Fruit fly (Drosophila melanogaster) whole organism, embryonic: ENCODE results near the gene CG7653.

Experiments
- ATbp ChIP-seq: fragments of 200-800 bp; sonication (Bioruptor generic); optimal IDR thresholded peaks from 2 replicates; lab custom pipeline; 2017; ENCODE audit warnings: missing biosample characterization, mild to moderate bottlenecking, missing genetic modification characterization, missing genetic modification reagents
- B-H1 ChIP-seq: fragments of 200-800 bp; sonication (Bioruptor generic); IDR thresholded peaks from 3 replicates; pipeline ENCODE4 v1.3.6; 2022; ENCODE audit warnings: missing biosample characterization, missing genetic modification characterization
- CG14710 ChIP-seq: fragments of 200-800 bp; sonication (Bioruptor generic); optimal IDR thresholded peaks from 3 replicates; lab custom pipeline; 2019; ENCODE audit warnings: missing biosample characterization, mild to moderate bottlenecking, missing genetic modification characterization, moderate library complexity
- CG15514 ChIP-seq: fragments of 200-800 bp; sonication (Bioruptor generic); optimal IDR thresholded peaks from 3 replicates; lab custom pipeline; 2017; ENCODE audit warnings: missing biosample characterization, missing genetic modification characterization, mild to moderate bottlenecking, moderate library complexity, missing genetic modification reagents
- CG16815 ChIP-seq: fragments of 200-800 bp; sonication (Bioruptor generic); optimal IDR thresholded peaks from 3 replicates; lab custom pipeline; 2017; ENCODE audit warnings: missing biosample characterization, mild to moderate bottlenecking, missing genetic modification characterization
- CG17361 ChIP-seq: fragments of 200-800 bp; sonication (Bioruptor generic); IDR thresholded peaks from 3 replicates; pipeline ENCODE4 v1.3.6; 2022; ENCODE audit warnings: missing biosample characterization, missing genetic modification characterization
- CG30431 ChIP-seq: fragments of 200-800 bp; sonication (Bioruptor generic); optimal IDR thresholded peaks from 2 replicates; lab custom pipeline; 2017; ENCODE audit warnings: missing biosample characterization, missing genetic modification characterization
- CG31365 ChIP-seq: fragments of 200-800 bp; sonication (Bioruptor generic); optimal IDR thresholded peaks from 2 replicates; lab custom pipeline; 2018; ENCODE audit warnings: missing biosample characterization, mild to moderate bottlenecking, missing genetic modification characterization
- CG31441 ChIP-seq: fragments of 200-800 bp; sonication (Bioruptor generic); IDR thresholded peaks from 2 replicates; pipeline ENCODE4 v1.3.6; 2022; ENCODE audit warnings: missing biosample characterization, missing genetic modification characterization
- CG43689 ChIP-seq: fragments of 200-800 bp; sonication (Bioruptor generic); IDR thresholded peaks from 2 replicates; pipeline ENCODE4 v1.3.6; 2022; ENCODE audit warnings: missing biosample characterization, missing genetic modification characterization
- CG4617 ChIP-seq: fragments of 200-800 bp; sonication (Bioruptor generic); optimal IDR thresholded peaks from 3 replicates; lab custom pipeline; 2016; ENCODE audit warnings: missing biosample characterization, missing genetic modification characterization, borderline replicate concordance
- CG5180 ChIP-seq: fragments of 200-800 bp; sonication (Bioruptor generic); optimal IDR thresholded peaks from 3 replicates; lab custom pipeline; 2017; ENCODE audit warnings: missing biosample characterization, missing genetic modification characterization, mild to moderate bottlenecking, moderate library complexity, missing genetic modification reagents
- CG7839 ChIP-seq: fragments of 200-800 bp; sonication (Bioruptor generic); optimal IDR thresholded peaks from 3 replicates; lab custom pipeline; 2018; ENCODE audit warnings: missing biosample characterization, mild to moderate bottlenecking, missing genetic modification characterization, moderate library complexity
- CG9609 ChIP-seq: fragments of 200-800 bp; sonication (Bioruptor generic); optimal IDR thresholded peaks from 3 replicates; lab custom pipeline; 2016; ENCODE audit warnings: missing biosample characterization, missing genetic modification characterization
- Dad ChIP-seq: fragments of 200-800 bp; sonication (Bioruptor generic); optimal IDR thresholded peaks from 3 replicates; lab custom pipeline; 2016; ENCODE audit warnings: missing biosample characterization, missing genetic modification characterization
- Dbx ChIP-seq: fragments of 200-800 bp; sonication (Bioruptor generic); IDR thresholded peaks from 3 replicates; pipeline ENCODE4 v1.3.6; 2022; ENCODE audit warnings: missing biosample characterization, missing genetic modification characterization
- Deaf1 ChIP-seq: fragments of 200-800 bp; optimal IDR thresholded peaks from 3 replicates; lab custom pipeline; 2019; ENCODE audit warnings: missing biosample characterization, mild to moderate bottlenecking, missing genetic modification characterization, moderate library complexity
- Dip2 ChIP-seq: fragments of 200-800 bp; sonication (Bioruptor generic); IDR thresholded peaks from 2 replicates; pipeline ENCODE4 v1.3.6; 2022; ENCODE audit warnings: missing biosample characterization, missing genetic modification characterization
- Gug ChIP-seq: fragments of 200-800 bp; sonication (Bioruptor generic); IDR thresholded peaks from 4 replicates; pipeline ENCODE4 v1.3.6; 2022; ENCODE audit warnings: missing biosample characterization, missing genetic modification characterization
- Hand ChIP-seq: fragments of 200-800 bp; sonication (Bioruptor generic); optimal IDR thresholded peaks from 2 replicates; lab custom pipeline; 2017; ENCODE audit warnings: mild to moderate bottlenecking, missing biosample characterization, missing genetic modification reagents, missing genetic modification characterization
- Hey ChIP-seq: fragments of 200-800 bp; sonication (Bioruptor generic); optimal IDR thresholded peaks from 3 replicates; lab custom pipeline; 2018; ENCODE audit warnings: missing biosample characterization, mild to moderate bottlenecking, missing genetic modification characterization
- NfI ChIP-seq: fragments of 200-800 bp; sonication (Bioruptor generic); optimal IDR thresholded peaks from 3 replicates; lab custom pipeline; 2018; ENCODE audit warnings: missing biosample characterization, mild to moderate bottlenecking, missing genetic modification characterization, moderate library complexity
- Opbp ChIP-seq: fragments of 200-800 bp; sonication (Bioruptor generic); IDR thresholded peaks from 3 replicates; pipeline ENCODE4 v1.3.6; 2022; ENCODE audit warnings: missing biosample characterization, missing genetic modification characterization; ENCODE audit not compliant: partially characterized antibody
- Optix ChIP-seq: fragments of 200-800 bp; sonication (Bioruptor generic); IDR thresholded peaks from 3 replicates; pipeline ENCODE4 v1.3.6; 2022; ENCODE audit warnings: missing biosample characterization, missing genetic modification characterization
- PHDP ChIP-seq: fragments of 200-800 bp; sonication (Bioruptor generic); optimal IDR thresholded peaks from 3 replicates; lab custom pipeline; 2018; ENCODE audit warnings: missing biosample characterization, mild to moderate bottlenecking, missing genetic modification characterization, moderate library complexity
- Ptx1 ChIP-seq: fragments of 200-800 bp; sonication (Bioruptor generic); IDR thresholded peaks from 2 replicates; pipeline ENCODE4 v1.3.6; 2022; ENCODE audit warnings: missing biosample characterization, missing genetic modification characterization
- Spps ChIP-seq: fragments of 200-800 bp; sonication (Bioruptor generic); optimal IDR thresholded peaks from 2 replicates; lab custom pipeline; 2018; ENCODE audit warnings: missing biosample characterization, mild to moderate bottlenecking, missing genetic modification characterization
- Stat92E ChIP-seq, 3 experiments: fragments of >200 bp in 2 of 3; fragments of 200-800 bp in 1 of 3; sonication (Bioruptor generic) in 1 of 3; optimal IDR thresholded peaks; 2 replicates each; lab custom pipeline; 2017 to 2019; ENCODE audit warnings: missing biosample characterization in 3 of 3, missing genetic modification characterization in 3 of 3, mild to moderate bottlenecking in 1 of 3, moderate library complexity in 1 of 3
- bcd ChIP-seq: fragments of 200-800 bp; sonication (Bioruptor generic); optimal IDR thresholded peaks from 2 replicates; lab custom pipeline; 2017; ENCODE audit warnings: missing biosample characterization, mild to moderate bottlenecking, missing genetic modification characterization
- bsh ChIP-seq, 2 experiments: fragments of 200-800 bp; sonication (Bioruptor generic); optimal IDR thresholded peaks; 2 replicates each; lab custom pipeline; 2017 to 2018; ENCODE audit warnings: mild to moderate bottlenecking in 2 of 2, missing biosample characterization in 2 of 2, missing genetic modification characterization in 2 of 2, moderate library complexity in 1 of 2
- dysf ChIP-seq: fragments of 200-800 bp; sonication (Bioruptor generic); IDR thresholded peaks from 3 replicates; pipeline ENCODE4 v1.3.6; 2022; ENCODE audit warnings: missing biosample characterization, missing genetic modification characterization
- esg ChIP-seq: fragments of 200-800 bp; sonication (Bioruptor generic); conservative IDR thresholded peaks from 2 replicates; pipeline ENCODE4 v1.3.6; 2022; ENCODE audit warnings: missing biosample characterization, missing genetic modification characterization
- fd64A ChIP-seq: fragments of 200-800 bp; sonication (Bioruptor generic); optimal IDR thresholded peaks from 3 replicates; lab custom pipeline; 2018; ENCODE audit warnings: missing biosample characterization, mild to moderate bottlenecking, missing genetic modification characterization
- gcm2 ChIP-seq: fragments of 200-800 bp; sonication (Bioruptor generic); optimal IDR thresholded peaks from 2 replicates; lab custom pipeline; 2016; ENCODE audit warnings: missing biosample characterization, missing genetic modification characterization
- ham ChIP-seq: fragments of 200-800 bp; sonication (Bioruptor generic); IDR thresholded peaks from 2 replicates; pipeline ENCODE4 v1.3.6; 2022; ENCODE audit warnings: missing biosample characterization, missing genetic modification characterization
- kah ChIP-seq: fragments of 200-800 bp; sonication (Bioruptor generic); optimal IDR thresholded peaks from 2 replicates; lab custom pipeline; 2018; ENCODE audit warnings: missing biosample characterization, mild to moderate bottlenecking, missing genetic modification characterization
- knrl ChIP-seq: fragments of 200-800 bp; sonication (Bioruptor generic); IDR thresholded peaks from 3 replicates; pipeline ENCODE4 v1.3.6; 2022; ENCODE audit warnings: missing biosample characterization, missing genetic modification characterization; ENCODE audit not compliant: partially characterized antibody
- lov ChIP-seq, 2 experiments: fragments of 200-800 bp in 1 of 2; fragments of >200 bp in 1 of 2; sonication (Bioruptor generic) in 1 of 2; IDR thresholded peaks in 1 of 2; optimal IDR thresholded peaks in 1 of 2; 2 replicates in 1 of 2; 3 replicates in 1 of 2; pipeline versions ENCODE4 v1.3.6 to Lab custom; 2017 to 2022; ENCODE audit warnings: missing biosample characterization in 1 of 2, missing genetic modification characterization in 1 of 2
- nerfin-2 ChIP-seq: fragments of 200-800 bp; sonication (Bioruptor generic); IDR thresholded peaks from 2 replicates; pipeline ENCODE4 v1.3.6; 2022; ENCODE audit warnings: missing biosample characterization, missing genetic modification characterization; ENCODE audit not compliant: partially characterized antibody
- odd ChIP-seq: fragments of 200-800 bp; sonication (Bioruptor generic); optimal IDR thresholded peaks from 2 replicates; lab custom pipeline; 2017; ENCODE audit warnings: missing biosample characterization, mild to moderate bottlenecking, missing genetic modification characterization
- pfk ChIP-seq: fragments of 200-800 bp; sonication (Bioruptor generic); optimal IDR thresholded peaks from 2 replicates; lab custom pipeline; 2018; ENCODE audit warnings: missing biosample characterization, mild to moderate bottlenecking, missing genetic modification characterization, moderate library complexity
- ro ChIP-seq: fragments of 200-800 bp; sonication (Bioruptor generic); IDR thresholded peaks from 2 replicates; pipeline ENCODE4 v1.3.6; 2022; ENCODE audit warnings: missing biosample characterization, missing genetic modification characterization
- slbo ChIP-seq: fragments of 200-800 bp; sonication (Bioruptor generic); IDR thresholded peaks from 2 replicates; pipeline ENCODE4 v1.3.6; 2022; ENCODE audit warnings: missing biosample characterization, missing genetic modification characterization
- sqz ChIP-seq: fragments of 200-800 bp; sonication (Bioruptor generic); optimal IDR thresholded peaks from 3 replicates; lab custom pipeline; 2018; ENCODE audit warnings: missing biosample characterization, mild to moderate bottlenecking, missing genetic modification characterization
- tll ChIP-seq, 2 experiments: fragments of 200-800 bp in 1 of 2; fragments of >200 bp in 1 of 2; sonication (Bioruptor generic) in 1 of 2; optimal IDR thresholded peaks; 2 replicates each; lab custom pipeline; 2017 to 2019; ENCODE audit warnings: missing biosample characterization in 2 of 2, missing genetic modification characterization in 2 of 2, mild to moderate bottlenecking in 1 of 2, moderate library complexity in 1 of 2
- zen ChIP-seq: fragments of 200-800 bp; sonication (Bioruptor generic); optimal IDR thresholded peaks from 3 replicates; lab custom pipeline; 2018; ENCODE audit warnings: missing biosample characterization, mild to moderate bottlenecking, missing genetic modification characterization, moderate library complexity

Gene CG7653

dm6 chr2L:15908496-15909276 is 28.7 kb upstream of the CG7653 start (continued):
- no peak for TF ChIP-seq CG9609 (GFP tag; lab: Kevin White, UChicago)
- peak; percentile 79 for TF ChIP-seq PHDP (tag; lab: Kevin White, UChicago)
- TF ChIP-seq Hand: no peak
- peak; percentile 35; the same call in 1 of the 3 replicates for TF ChIP-seq knrl
- TF ChIP-seq ham (GFP tag; lab: Robert Waterston, UW): no peak
- peak; percentile 78 for TF ChIP-seq CG7839 (tag; lab: Kevin White, UChicago)
- TF ChIP-seq Spps: peak; percentile 20
- TF ChIP-seq pfk: peak; percentile 41
- TF ChIP-seq NfI (GFP tag; lab: Kevin White, UChicago): peak; percentile 46
- no peak for TF ChIP-seq Gug
- no peak for TF ChIP-seq CG31365
- TF ChIP-seq lov (optimal IDR thresholded peaks at IDR 0.05; lab: Kevin White, UChicago): no peak
- TF ChIP-seq lov (GFP tag; IDR thresholded peaks at IDR 0.05; lab: Robert Waterston, UW): 0 out of 3 replicates have a peak, but pooled peaks have one; percentile 68
- TF ChIP-seq CG5180 (GFP tag; lab: Kevin White, UChicago): no peak
- peak; percentile 85 for TF ChIP-seq CG31441
- TF ChIP-seq Dip2: no peak
- TF ChIP-seq slbo (GFP tag; lab: Robert Waterston, UW): peak; percentile 50
- peak; percentile 76; the same call in 2 of the 3 replicates for TF ChIP-seq CG17361 (GFP tag; lab: Robert Waterston, UW)
- peak; percentile 48; the same call in 1 of the 3 replicates for TF ChIP-seq Dbx (GFP tag; lab: Robert Waterston, UW)
- no peak for TF ChIP-seq ro (GFP tag; lab: Robert Waterston, UW)
- peak; percentile 63 for TF ChIP-seq sqz (GFP tag; lab: Kevin White, UChicago)
- peak; percentile 33 for TF ChIP-seq ATbp (GFP tag; lab: Kevin White, UChicago)
- no peak for TF ChIP-seq CG43689 (GFP tag; lab: Robert Waterston, UW)
- TF ChIP-seq kah (GFP tag; lab: Kevin White, UChicago): peak; percentile 40
- no peak for TF ChIP-seq CG4617 (GFP tag; lab: Kevin White, UChicago)
- TF ChIP-seq CG30431 (GFP tag; lab: Kevin White, UChicago): peak; percentile 53
- no peak for TF ChIP-seq Dad (GFP tag; lab: Kevin White, UChicago)
- TF ChIP-seq gcm2 (GFP tag; lab: Kevin White, UChicago): no peak
- TF ChIP-seq Hey (tag; lab: Kevin White, UChicago): peak; percentile 15
- TF ChIP-seq Ptx1: peak; percentile 50; the same call in 1 of the 2 replicates
- TF ChIP-seq bcd (GFP tag; lab: Kevin White, UChicago): peak; percentile 10
- TF ChIP-seq Opbp (GFP tag; lab: Robert Waterston, UW): no peak
- 0 out of 2 replicates have a peak, but pooled peaks have one; percentile 17 for TF ChIP-seq nerfin-2 (GFP tag; lab: Robert Waterston, UW)
- 0 out of 2 replicates have a peak, but pooled peaks have one; percentile 4 for TF ChIP-seq esg
- peak; percentile 71 for TF ChIP-seq Deaf1
- TF ChIP-seq B-H1 (GFP tag; lab: Robert Waterston, UW): peak; percentile 16; the same call in 2 of the 3 replicates
- peak in 1 of 2 experiments; percentile 78 for TF ChIP-seq bsh (GFP tag; optimal IDR thresholded peaks at IDR 0.05; lab: Kevin White, UChicago)
- TF ChIP-seq CG15514 (GFP tag; lab: Kevin White, UChicago): peak; percentile 4
- TF ChIP-seq Stat92E (GFP tag; optimal IDR thresholded peaks at IDR 0.05; lab: Kevin White, UChicago): peak in 1 of 3 experiments; percentile 84
- TF ChIP-seq zen: no peak
- no peak for TF ChIP-seq fd64A (GFP tag; lab: Kevin White, UChicago)
- no peak for TF ChIP-seq tll (GFP tag; optimal IDR thresholded peaks at IDR 0.05; lab: Kevin White, UChicago)
- no peak for TF ChIP-seq CG16815 (GFP tag; lab: Kevin White, UChicago)
- peak; percentile 20 for TF ChIP-seq odd (GFP tag; lab: Kevin White, UChicago)
- peak; percentile 46; the same call in 1 of the 3 replicates for TF ChIP-seq dysf
- no peak for TF ChIP-seq Optix (GFP tag; lab: Robert Waterston, UW)
- TF ChIP-seq CG14710 (tag; lab: Kevin White, UChicago): peak; percentile 54
